Worm (Caenorhabditis elegans) whole organism, L2 larva: ENCODE measurements around the gene T25B2.3.
A peak's percentile ranks its signal among the peaks of the same experiment; 100 is the strongest.

Source experiments
- C34F6.9 ChIP-seq: fragments of 150-350 bp; optimal IDR thresholded peaks from 2 replicates; lab custom pipeline; 2014; ENCODE audit warnings: missing biosample characterization, missing genetic modification characterization
- F13H6.1 ChIP-seq: sonication (generic microtip); optimal IDR thresholded peaks from 2 replicates; lab custom pipeline; 2016; ENCODE audit warnings: missing genetic modification characterization, missing compliant biosample characterization
- R02D3.7 ChIP-seq: fragments of 150-350 bp; optimal IDR thresholded peaks from 2 replicates; lab custom pipeline; 2014; ENCODE audit warnings: missing biosample characterization, missing genetic modification characterization
- alr-1 ChIP-seq: fragments of 150-350 bp; optimal IDR thresholded peaks from 2 replicates; lab custom pipeline; 2014; ENCODE audit warnings: missing biosample characterization, missing genetic modification characterization
- aly-2 ChIP-seq: fragments of 150-350 bp; optimal IDR thresholded peaks from 2 replicates; lab custom pipeline; 2014; ENCODE audit warnings: missing biosample characterization, missing genetic modification characterization
- ama-1 ChIP-seq: fragments of 150-350 bp; optimal IDR thresholded peaks from 2 replicates; lab custom pipeline; 2018; ENCODE audit warnings: inconsistent platforms
- blmp-1 ChIP-seq: sonication (generic microtip); optimal IDR thresholded peaks from 2 replicates; lab custom pipeline; 2017; ENCODE audit warnings: missing genetic modification characterization, mild to moderate bottlenecking, missing compliant biosample characterization, antibody characterized with exemption, moderate library complexity; ENCODE audit not compliant: insufficient read depth
- ceh-16 ChIP-seq: fragments of 150-350 bp; optimal IDR thresholded peaks from 2 replicates; lab custom pipeline; 2014; ENCODE audit warnings: missing biosample characterization, missing genetic modification characterization
- ceh-82 ChIP-seq: fragments of 150-350 bp; optimal IDR thresholded peaks from 2 replicates; lab custom pipeline; 2014; ENCODE audit warnings: missing biosample characterization, missing genetic modification characterization
- crh-2 ChIP-seq: sonication (generic microtip); optimal IDR thresholded peaks from 2 replicates; lab custom pipeline; 2017; ENCODE audit warnings: missing biosample characterization, missing genetic modification characterization
- dmd-4 ChIP-seq: sonication (generic microtip); optimal IDR thresholded peaks from 2 replicates; lab custom pipeline; 2017; ENCODE audit warnings: missing biosample characterization, missing genetic modification characterization
- egl-27 ChIP-seq: sonication (generic microtip); optimal IDR thresholded peaks from 3 replicates; lab custom pipeline; 2017; ENCODE audit warnings: missing biosample characterization, missing genetic modification reagents, missing genetic modification characterization
- fos-1 ChIP-seq: fragments of 150-350 bp; optimal IDR thresholded peaks from 2 replicates; lab custom pipeline; 2014; ENCODE audit warnings: missing biosample characterization, missing genetic modification characterization
- lin-11 ChIP-seq: fragments of 150-350 bp; sonication (generic microtip); optimal IDR thresholded peaks from 2 replicates; lab custom pipeline; 2014; ENCODE audit warnings: missing biosample characterization, missing genetic modification characterization, inconsistent platforms, mixed read lengths
- lin-13 ChIP-seq: fragments of 150-350 bp; optimal IDR thresholded peaks from 2 replicates; lab custom pipeline; 2014; ENCODE audit warnings: missing biosample characterization, missing genetic modification reagents, missing genetic modification characterization
- lin-39 ChIP-seq: fragments of 150-350 bp; optimal IDR thresholded peaks from 2 replicates; lab custom pipeline; 2014; ENCODE audit warnings: missing biosample characterization, missing genetic modification reagents, missing genetic modification characterization
- lsy-2 ChIP-seq, 2 experiments: fragments of 150-350 bp in 1 of 2; sonication (generic microtip) in 1 of 2; optimal IDR thresholded peaks; 2 replicates each; lab custom pipeline; 2014 to 2017; ENCODE audit warnings: missing biosample characterization in 2 of 2, missing genetic modification characterization in 2 of 2
- mbf-1 ChIP-seq: sonication (generic microtip); optimal IDR thresholded peaks from 2 replicates; lab custom pipeline; 2017; ENCODE audit warnings: missing biosample characterization, missing genetic modification characterization
- mdl-1 ChIP-seq, 2 experiments: fragments of 150-350 bp in 1 of 2; sonication (generic microtip) in 1 of 2; optimal IDR thresholded peaks; 2 replicates each; lab custom pipeline; 2017; ENCODE audit warnings: missing biosample characterization in 2 of 2, missing genetic modification characterization in 2 of 2
- nhr-10 ChIP-seq: sonication (generic microtip); optimal IDR thresholded peaks from 2 replicates; lab custom pipeline; 2017; ENCODE audit warnings: missing biosample characterization, missing genetic modification characterization
- nhr-129 ChIP-seq: fragments of 150-350 bp; optimal IDR thresholded peaks from 2 replicates; lab custom pipeline; 2014; ENCODE audit warnings: missing biosample characterization, missing genetic modification characterization
- nhr-21 ChIP-seq: fragments of 150-350 bp; optimal IDR thresholded peaks from 2 replicates; lab custom pipeline; 2014; ENCODE audit warnings: missing biosample characterization, missing genetic modification characterization
- nhr-23 ChIP-seq: fragments of 150-350 bp; optimal IDR thresholded peaks from 2 replicates; lab custom pipeline; 2014; ENCODE audit warnings: missing biosample characterization, missing genetic modification reagents, missing genetic modification characterization
- nhr-237 ChIP-seq: fragments of 150-350 bp; optimal IDR thresholded peaks from 2 replicates; lab custom pipeline; 2014; ENCODE audit warnings: missing biosample characterization, missing genetic modification characterization
- nhr-25 ChIP-seq: fragments of 150-350 bp; sonication (generic microtip); optimal IDR thresholded peaks from 3 replicates; lab custom pipeline; 2014; ENCODE audit warnings: missing biosample characterization, missing genetic modification characterization
- nhr-6 ChIP-seq: fragments of 150-350 bp; optimal IDR thresholded peaks from 2 replicates; lab custom pipeline; 2014; ENCODE audit warnings: missing biosample characterization, missing genetic modification characterization
- skn-1 ChIP-seq: sonication (generic microtip); optimal IDR thresholded peaks from 2 replicates; lab custom pipeline; 2017; ENCODE audit warnings: missing biosample characterization, missing genetic modification characterization
- sma-3 ChIP-seq: sonication (generic microtip); optimal IDR thresholded peaks from 2 replicates; lab custom pipeline; 2016; ENCODE audit warnings: missing genetic modification reagents, missing genetic modification characterization, missing compliant biosample characterization
- sma-9 ChIP-seq, 2 experiments: fragments of 150-350 bp in 1 of 2; sonication (generic microtip) in 1 of 2; optimal IDR thresholded peaks; 2 replicates each; lab custom pipeline; 2014 to 2016; ENCODE audit warnings: missing genetic modification characterization in 2 of 2, mild to moderate bottlenecking in 1 of 2, missing biosample characterization in 1 of 2, missing compliant biosample characterization in 1 of 2, missing genetic modification reagents in 1 of 2, moderate library complexity in 1 of 2
- snpc-4 ChIP-seq: fragments of 150-350 bp; optimal IDR thresholded peaks from 2 replicates; lab custom pipeline; 2014; ENCODE audit warnings: missing biosample characterization, missing genetic modification characterization
- unc-39 ChIP-seq: fragments of 150-350 bp; optimal IDR thresholded peaks from 2 replicates; lab custom pipeline; 2014; ENCODE audit warnings: missing biosample characterization, missing genetic modification characterization
- unc-62 ChIP-seq: fragments of 150-350 bp; optimal IDR thresholded peaks from 2 replicates; lab custom pipeline; 2014; ENCODE audit warnings: missing biosample characterization, missing genetic modification reagents, missing genetic modification characterization
- ztf-1 ChIP-seq: fragments of 200-800 bp; sonication (Bioruptor generic); conservative IDR thresholded peaks from 2 replicates; pipeline ENCODE4 v1.3.6; 2022; ENCODE audit warnings: missing genetic modification characterization, missing compliant biosample characterization
- ztf-11 ChIP-seq: sonication (generic microtip); optimal IDR thresholded peaks from 2 replicates; lab custom pipeline; 2017; ENCODE audit warnings: missing biosample characterization, missing genetic modification characterization
- ztf-4 ChIP-seq: fragments of 150-350 bp; optimal IDR thresholded peaks from 2 replicates; lab custom pipeline; 2014; ENCODE audit warnings: missing biosample characterization, missing genetic modification characterization

The T25B2.3 gene

DNA sequence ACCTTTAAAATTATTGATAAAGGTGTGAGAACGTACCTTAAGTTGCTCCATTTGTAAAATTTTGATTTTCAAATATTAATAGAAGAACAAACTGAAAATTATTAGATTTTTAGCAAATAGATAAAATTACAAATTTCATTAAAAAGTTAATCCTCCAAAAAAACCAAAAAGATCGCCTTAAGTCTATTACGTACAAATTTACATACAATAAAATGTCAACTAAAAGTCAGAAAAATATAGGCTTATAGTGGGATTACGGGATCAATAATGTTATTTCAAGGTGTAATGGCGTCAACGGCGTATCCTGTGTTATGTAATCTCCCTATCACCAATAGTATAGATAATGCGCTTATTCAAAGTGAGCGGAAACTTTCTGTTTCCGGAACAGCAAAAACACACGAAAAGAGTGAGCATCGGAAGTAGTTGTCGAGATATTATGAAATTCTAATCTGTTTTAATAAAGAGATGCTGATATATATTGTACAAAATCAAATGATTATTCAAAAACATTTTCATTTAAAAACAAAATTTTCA, 18.3 kb downstream of the T25B2.3 start, which contains the start of gene ceh-54:
Gene ceh-54 (minus strand): TSS at position 51 of the 534 bp plus-strand sequence.
- TF ChIP-seq sma-9 (GFP tag; optimal IDR thresholded peaks at IDR 0.05; lab: Kevin White, UChicago) (peak; percentile 3), sma-9 (tag; optimal IDR thresholded peaks at IDR 0.05; lab: Kevin White, UChicago) (no peak), egl-27 (tag; lab: Kevin White, UChicago) (no peak)

- no peak for TF ChIP-seq ama-1
- no peak for TF ChIP-seq F13H6.1 (tag; lab: Kevin White, UChicago)
- TF ChIP-seq C34F6.9, result no peak
- TF ChIP-seq ztf-1 (GFP tag; lab: Robert Waterston, UW), result no peak
- TF ChIP-seq mbf-1 (tag; lab: Kevin White, UChicago), result no peak
- no peak for TF ChIP-seq skn-1
- TF ChIP-seq lsy-2 (tag; optimal IDR thresholded peaks at IDR 0.05; lab: Kevin White, UChicago), result no peak
- TF ChIP-seq ceh-16 (tag; lab: Kevin White, UChicago), result no peak
- no peak for TF ChIP-seq nhr-237
- TF ChIP-seq nhr-6 (tag; lab: Kevin White, UChicago), result no peak
These were observed 20.7 kb downstream of the T25B2.3 start, which contains the start of gene daf-9 for ce11 chrX:6196627-6197026. Gene daf-9, plus strand, starts transcription at chrX:6196927.

- TF ChIP-seq ztf-1 (GFP tag; lab: Robert Waterston, UW) (no peak), nhr-129 (tag; lab: Kevin White, UChicago) (peak; percentile 56), sma-9 (GFP tag; optimal IDR thresholded peaks at IDR 0.05; lab: Kevin White, UChicago) (peak; percentile 66), sma-9 (tag; optimal IDR thresholded peaks at IDR 0.05; lab: Kevin White, UChicago) (no peak), crh-2 (tag; lab: Kevin White, UChicago) (peak; percentile 1), fos-1 (peak; percentile 32), sma-3 (GFP tag; lab: Kevin White, UChicago) (peak; percentile 79), lin-39 (tag; lab: Kevin White, UChicago) (no peak), C34F6.9 (no peak), mdl-1 (tag; optimal IDR thresholded peaks at IDR 0.05; lab: Kevin White, UChicago) (peak in 1 of 2 experiments; percentile 30), nhr-25 (tag; lab: Kevin White, UChicago) (peak; percentile 56), lsy-2 (tag; optimal IDR thresholded peaks at IDR 0.05; lab: Kevin White, UChicago) (peak in 1 of 2 experiments; percentile 57), ztf-11 (tag; lab: Kevin White, UChicago) (no peak), ceh-16 (tag; lab: Kevin White, UChicago) (no peak), egl-27 (tag; lab: Kevin White, UChicago) (peak; percentile 18), lin-13 (no peak), nhr-6 (tag; lab: Kevin White, UChicago) (peak; percentile 0), nhr-21 (tag; lab: Kevin White, UChicago) (peak; percentile 80), blmp-1 (tag; lab: Kevin White, UChicago) (peak; percentile 57), nhr-23 (tag; lab: Kevin White, UChicago) (no peak), snpc-4 (tag; lab: Kevin White, UChicago) (no peak)
These were observed 25.6 kb downstream of the T25B2.3 start for ce11 chrX:6201542-6201941.

DNA sequence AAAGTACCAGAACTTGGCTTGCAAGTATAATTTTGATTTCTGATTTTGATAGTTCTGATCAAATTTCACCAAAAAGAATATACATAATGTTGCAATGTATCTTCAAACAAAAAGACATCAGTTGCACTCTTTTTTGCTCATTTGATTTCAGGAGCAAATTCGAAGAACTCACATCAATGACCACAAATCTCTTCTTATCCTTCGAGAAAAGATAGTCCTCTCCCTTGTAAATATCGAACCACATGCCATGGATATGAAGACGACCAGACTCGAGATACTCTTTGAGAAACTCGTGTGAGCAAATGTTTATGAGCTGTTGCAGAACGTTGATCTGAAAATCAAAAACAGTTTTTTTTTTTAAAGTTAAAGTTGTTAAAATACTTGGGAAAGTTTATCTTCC, 26.9 kb downstream of the T25B2.3 start:
- TF ChIP-seq nhr-129 (tag; lab: Kevin White, UChicago) (peak; percentile 64), ztf-4 (tag; lab: Kevin White, UChicago) (peak; percentile 27), lsy-2 (tag; optimal IDR thresholded peaks at IDR 0.05; lab: Kevin White, UChicago) (peak in 1 of 2 experiments; percentile 27), fos-1 (no peak), C34F6.9 (peak; percentile 8), F13H6.1 (tag; lab: Kevin White, UChicago) (peak; percentile 19), aly-2 (tag; lab: Kevin White, UChicago) (no peak)

ce11 chrX:6203315-6203714, 27.4 kb downstream of the T25B2.3 start:
- TF ChIP-seq sma-9 (GFP tag; optimal IDR thresholded peaks at IDR 0.05; lab: Kevin White, UChicago) (peak; percentile 21), sma-9 (tag; optimal IDR thresholded peaks at IDR 0.05; lab: Kevin White, UChicago) (no peak), ztf-4 (tag; lab: Kevin White, UChicago) (no peak)
- TF ChIP-seq, all 48 proteins: peak for 1

DNA sequence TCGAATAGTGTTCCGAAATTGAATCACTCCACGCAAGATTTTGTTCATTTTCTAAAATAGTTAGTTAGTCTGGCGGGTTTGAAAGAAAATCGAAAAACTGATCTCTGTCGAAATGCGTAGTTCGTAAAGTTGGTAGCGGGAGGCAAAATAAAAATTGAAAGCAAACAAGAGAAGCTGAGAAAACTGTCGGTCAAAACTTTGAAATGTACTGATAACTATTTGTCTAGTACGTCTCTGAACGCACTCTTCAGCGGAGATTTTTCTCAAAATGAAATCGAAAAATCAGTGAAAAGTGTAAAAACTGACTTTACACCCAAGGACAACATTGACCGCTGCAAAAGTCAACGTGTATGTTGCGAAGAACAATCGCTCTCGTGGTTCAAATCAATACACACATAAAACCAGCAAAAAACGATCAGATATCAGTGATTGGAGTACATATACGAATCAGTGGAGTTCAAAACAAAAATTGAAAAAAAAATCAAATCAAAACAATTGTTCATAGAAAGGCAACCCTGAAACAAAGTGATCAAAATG, 28.8 kb downstream of the T25B2.3 start, which contains the start of gene bca-1:
Gene bca-1 (minus strand): TSS at position 51 of the 537 bp plus-strand sequence.
- TF ChIP-seq F13H6.1 (tag; lab: Kevin White, UChicago) (peak; percentile 27), unc-39 (tag; lab: Kevin White, UChicago) (no peak), alr-1 (tag; lab: Kevin White, UChicago) (no peak), sma-3 (GFP tag; lab: Kevin White, UChicago) (no peak), nhr-21 (tag; lab: Kevin White, UChicago) (peak; percentile 27), ztf-4 (tag; lab: Kevin White, UChicago) (no peak), lin-39 (tag; lab: Kevin White, UChicago) (no peak), unc-62 (GFP tag; lab: Kevin White, UChicago) (no peak), nhr-237 (no peak), lin-11 (tag; lab: Kevin White, UChicago) (no peak), ama-1 (peak; percentile 12), crh-2 (tag; lab: Kevin White, UChicago) (peak; percentile 59), R02D3.7 (tag; lab: Kevin White, UChicago) (no peak), snpc-4 (tag; lab: Kevin White, UChicago) (no peak), ceh-82 (tag; lab: Kevin White, UChicago) (no peak), sma-9 (GFP tag; optimal IDR thresholded peaks at IDR 0.05; lab: Kevin White, UChicago) (peak; percentile 80), sma-9 (tag; optimal IDR thresholded peaks at IDR 0.05; lab: Kevin White, UChicago) (no peak), mdl-1 (tag; optimal IDR thresholded peaks at IDR 0.05; lab: Kevin White, UChicago) (no peak), lsy-2 (tag; optimal IDR thresholded peaks at IDR 0.05; lab: Kevin White, UChicago) (peak in 1 of 2 experiments; percentile 48), nhr-10 (tag; lab: Kevin White, UChicago) (no peak), nhr-6 (tag; lab: Kevin White, UChicago) (peak; percentile 26), nhr-129 (tag; lab: Kevin White, UChicago) (peak; percentile 79), ztf-1 (GFP tag; lab: Robert Waterston, UW) (no peak), dmd-4 (tag; lab: Kevin White, UChicago) (no peak), blmp-1 (tag; lab: Kevin White, UChicago) (peak; percentile 88), nhr-25 (tag; lab: Kevin White, UChicago) (peak; percentile 69), fos-1 (peak; percentile 31), C34F6.9 (peak; percentile 39)
